Fruit fly (Drosophila melanogaster): ENCODE measurements around the gene sws.

- TF ChIP-seq h (GFP tag; optimal IDR thresholded peaks at IDR 0.05) (peak; percentile 59), usp (GFP tag; optimal IDR thresholded peaks at IDR 0.05) (no peak), tai (GFP tag; optimal IDR thresholded peaks at IDR 0.05) (no peak), Abd-B (GFP tag; optimal IDR thresholded peaks at IDR 0.05) (peak; percentile 11), Hr83 (GFP tag; optimal IDR thresholded peaks at IDR 0.05; ENCODE audit: poor library complexity, severe bottlenecking) (no peak), psq (GFP tag; optimal IDR thresholded peaks at IDR 0.05) (peak; percentile 27), rgr (GFP tag; optimal IDR thresholded peaks at IDR 0.05) (peak; percentile 1), jim (GFP tag; optimal IDR thresholded peaks at IDR 0.05) (no peak), lola (GFP tag; optimal IDR thresholded peaks at IDR 0.05) (no peak)
Observed at dm6 chrX:7935798-7936572, 32.1 kb downstream of the sws start, which contains the start of gene Ubr3.
